Fruit fly (Drosophila melanogaster): ENCODE measurements around the gene Ziz.

Gene Ziz

DNA sequence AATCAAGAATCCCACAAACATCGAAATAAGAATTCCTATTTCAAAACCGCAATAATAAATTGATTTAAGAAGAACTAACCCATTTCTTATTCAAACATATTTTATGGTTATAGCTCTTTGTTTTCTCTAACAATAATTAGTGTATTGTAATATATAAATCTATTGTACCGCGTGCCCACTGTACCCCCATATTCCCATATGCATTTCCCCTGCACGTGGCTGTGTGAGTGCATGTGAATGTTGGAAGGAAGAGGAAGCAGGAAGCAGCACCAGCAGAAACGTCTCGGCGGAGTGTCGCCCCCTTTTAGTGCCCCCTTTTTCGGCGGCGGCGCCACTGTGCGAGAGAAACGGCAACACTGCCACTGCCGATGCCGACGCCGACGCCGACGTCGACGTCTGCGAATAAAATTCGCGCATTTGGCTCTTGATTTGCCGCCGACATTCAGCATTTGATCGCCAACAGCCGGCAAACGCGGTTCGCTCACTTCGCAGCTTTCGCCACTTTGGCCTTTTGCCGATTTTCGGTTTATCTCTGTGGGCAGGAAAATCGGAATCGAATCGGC is 72.7 kb downstream of the Ziz start (continued):
- TF ChIP-seq unpg (GFP tag; optimal IDR thresholded peaks at IDR 0.05), result peak; percentile 10
- TF ChIP-seq CG11247 (GFP tag; IDR thresholded peaks at IDR 0.05), result no peak
- TF ChIP-seq vvl (GFP tag; IDR thresholded peaks at IDR 0.05), result peak; percentile 29
- peak; percentile 20 for TF ChIP-seq CG17359 (tag; optimal IDR thresholded peaks at IDR 0.05)
- no peak for TF ChIP-seq pan (optimal IDR thresholded peaks at IDR 0.05)
- peak in 1 of 2 experiments; percentile 26 for TF ChIP-seq pan (GFP tag; optimal IDR thresholded peaks at IDR 0.05 in 1 of 2, IDR thresholded peaks at IDR 0.05 in 1 of 2)
- 0 out of 3 replicates have a peak, but pooled peaks have one; percentile 22 for TF ChIP-seq CG11560 (tag; IDR thresholded peaks at IDR 0.05)
- peak; percentile 44 for TF ChIP-seq CG7987 (GFP tag; optimal IDR thresholded peaks at IDR 0.05)
- peak; percentile 59 for TF ChIP-seq Ets65A (GFP tag)
- peak; percentile 50 for TF ChIP-seq ind (GFP tag; optimal IDR thresholded peaks at IDR 0.05)
- peak; percentile 10 for TF ChIP-seq dmrt11E (tag; optimal IDR thresholded peaks at IDR 0.05)
- TF ChIP-seq bbx (GFP tag; IDR thresholded peaks at IDR 0.05; ENCODE audit: partially characterized antibody), result 0 out of 2 replicates have a peak, but pooled peaks have one; percentile 13
- no peak for TF ChIP-seq CG11696 (GFP tag; IDR thresholded peaks at IDR 0.05)
- peak in 1 of 2 experiments; percentile 41 for TF ChIP-seq bsh (GFP tag; optimal IDR thresholded peaks at IDR 0.05)
- peak; percentile 29 for TF ChIP-seq PHDP (tag; optimal IDR thresholded peaks at IDR 0.05)
- peak; percentile 8 for TF ChIP-seq caup (GFP tag; optimal IDR thresholded peaks at IDR 0.05; ENCODE audit: severe bottlenecking)
- peak; percentile 49 for TF ChIP-seq CG1832 (GFP tag; optimal IDR thresholded peaks at IDR 0.05)
- TF ChIP-seq CG14014 (GFP tag; IDR thresholded peaks at IDR 0.05), result 0 out of 2 replicates have a peak, but pooled peaks have one; percentile 28
- peak; percentile 74 for TF ChIP-seq gcm (GFP tag; optimal IDR thresholded peaks at IDR 0.05)
- TF ChIP-seq oc (tag; optimal IDR thresholded peaks at IDR 0.05), result no peak
- TF ChIP-seq CG10321 (GFP tag; IDR thresholded peaks at IDR 0.05), result peak; percentile 20; the same call in 1 of the 2 replicates
- peak; percentile 39 for TF ChIP-seq Meics (GFP tag; optimal IDR thresholded peaks at IDR 0.05)
- peak; percentile 81 for TF ChIP-seq chm (GFP tag; IDR thresholded peaks at IDR 0.05)
- TF ChIP-seq Taf1 (GFP tag; IDR thresholded peaks at IDR 0.05), result peak; percentile 45; the same call in 1 of the 2 replicates
- TF ChIP-seq CG12942 (GFP tag; optimal IDR thresholded peaks at IDR 0.05), result peak; percentile 10
- no peak for TF ChIP-seq tap (tag; optimal IDR thresholded peaks at IDR 0.05)
- TF ChIP-seq CG11093 (GFP tag; IDR thresholded peaks at IDR 0.05), result peak; percentile 17; the same call in 1 of the 3 replicates
- TF ChIP-seq CG15514 (GFP tag; optimal IDR thresholded peaks at IDR 0.05), result peak; percentile 8
- peak; percentile 66 for TF ChIP-seq lilli (GFP tag; optimal IDR thresholded peaks at IDR 0.05)
- peak; percentile 11 for TF ChIP-seq Hand (GFP tag; optimal IDR thresholded peaks at IDR 0.05)
- peak; percentile 18 for TF ChIP-seq pzg (GFP tag; optimal IDR thresholded peaks at IDR 0.05)
- no peak for TF ChIP-seq Scr (GFP tag; IDR thresholded peaks at IDR 0.05; ENCODE audit: partially characterized antibody)
- TF ChIP-seq CG2120 (GFP tag; optimal IDR thresholded peaks at IDR 0.05), result peak; percentile 81
- TF ChIP-seq Oli (tag; optimal IDR thresholded peaks at IDR 0.05), result no peak
- TF ChIP-seq CG8765 (GFP tag; IDR thresholded peaks at IDR 0.05), result peak; percentile 9; the same call in 1 of the 2 replicates
- peak; percentile 33 for TF ChIP-seq CG8944 (GFP tag; optimal IDR thresholded peaks at IDR 0.05)
- no peak for TF ChIP-seq Tbp (GFP tag; optimal IDR thresholded peaks at IDR 0.05)
- peak; percentile 63 for TF ChIP-seq Hmr (GFP tag; optimal IDR thresholded peaks at IDR 0.05)
- TF ChIP-seq cwo (GFP tag; optimal IDR thresholded peaks at IDR 0.05), result peak; percentile 60
- TF ChIP-seq CG17385 (GFP tag; optimal IDR thresholded peaks at IDR 0.05), result peak; percentile 72
- no peak for TF ChIP-seq Lim3 (GFP tag; IDR thresholded peaks at IDR 0.05)
- peak; percentile 37 for TF ChIP-seq CG9727 (GFP tag; optimal IDR thresholded peaks at IDR 0.05)
- TF ChIP-seq tup (GFP tag; optimal IDR thresholded peaks at IDR 0.05), result peak; percentile 8
- TF ChIP-seq CG14667 (GFP tag; IDR thresholded peaks at IDR 0.05), result 0 out of 2 replicates have a peak, but pooled peaks have one; percentile 18
- TF ChIP-seq CG9932 (GFP tag; IDR thresholded peaks at IDR 0.05), result peak; percentile 72
- peak; percentile 38 for TF ChIP-seq kni (GFP tag; optimal IDR thresholded peaks at IDR 0.05)
- no peak for TF ChIP-seq jigr1 (GFP tag; IDR thresholded peaks at IDR 0.05)
- TF ChIP-seq CG5245 (GFP tag; optimal IDR thresholded peaks at IDR 0.05), result no peak
- peak; percentile 5 for TF ChIP-seq CG2202 (tag; optimal IDR thresholded peaks at IDR 0.05)

Measured in whole organism, embryonic.